Fruit fly (Drosophila melanogaster) whole organism, embryonic: ENCODE data around the gene CG16779.
A peak's percentile ranks its signal among the peaks of the same experiment; 100 is the strongest.

Experiments used
- Atf3 ChIP-seq: fragments of 200-800 bp; sonication (Bioruptor generic); optimal IDR thresholded peaks from 3 replicates; lab custom pipeline; 2016; ENCODE audit warnings: missing biosample characterization, missing genetic modification characterization
- CG10462 ChIP-seq: fragments of 200-800 bp; sonication (Bioruptor generic); optimal IDR thresholded peaks from 2 replicates; lab custom pipeline; 2016; ENCODE audit warnings: missing biosample characterization, missing genetic modification characterization
- CG12071 ChIP-seq: fragments of 200-800 bp; sonication (Bioruptor generic); optimal IDR thresholded peaks from 3 replicates; lab custom pipeline; 2018; ENCODE audit warnings: missing biosample characterization, mild to moderate bottlenecking, missing genetic modification characterization
- CG12219 ChIP-seq: fragments of 200-800 bp; sonication (Bioruptor generic); optimal IDR thresholded peaks from 3 replicates; lab custom pipeline; 2018; ENCODE audit warnings: missing biosample characterization, mild to moderate bottlenecking, missing genetic modification characterization
- CG15514 ChIP-seq: fragments of 200-800 bp; sonication (Bioruptor generic); optimal IDR thresholded peaks from 3 replicates; lab custom pipeline; 2017; ENCODE audit warnings: missing biosample characterization, missing genetic modification characterization, mild to moderate bottlenecking, moderate library complexity, missing genetic modification reagents
- CG17328 ChIP-seq: fragments of 200-800 bp; sonication (Bioruptor generic); IDR thresholded peaks from 2 replicates; pipeline ENCODE4 v1.3.6; 2022; ENCODE audit warnings: missing biosample characterization, missing genetic modification characterization
- CG18262 ChIP-seq: fragments of 200-800 bp; optimal IDR thresholded peaks from 3 replicates; lab custom pipeline; 2019; ENCODE audit warnings: missing biosample characterization, mild to moderate bottlenecking, missing genetic modification characterization, moderate library complexity
- CG1832 ChIP-seq: fragments of 200-800 bp; sonication (Bioruptor generic); optimal IDR thresholded peaks from 2 replicates; lab custom pipeline; 2017; ENCODE audit warnings: missing biosample characterization, mild to moderate bottlenecking, missing genetic modification characterization, inconsistent platforms
- CG18619 ChIP-seq: fragments of 200-800 bp; sonication (Bioruptor generic); optimal IDR thresholded peaks from 3 replicates; lab custom pipeline; 2017; ENCODE audit warnings: missing biosample characterization, mild to moderate bottlenecking, missing genetic modification characterization
- CG2712 ChIP-seq: fragments of 200-800 bp; optimal IDR thresholded peaks from 3 replicates; lab custom pipeline; 2019; ENCODE audit warnings: missing biosample characterization, mild to moderate bottlenecking, missing genetic modification characterization, moderate library complexity
- CG32772 ChIP-seq: fragments of 200-800 bp; sonication (Bioruptor generic); IDR thresholded peaks from 2 replicates; pipeline ENCODE4 v1.3.6; 2022; ENCODE audit warnings: missing biosample characterization, missing genetic modification characterization
- CG4360 ChIP-seq: fragments of 200-800 bp; sonication (Bioruptor generic); IDR thresholded peaks from 2 replicates; pipeline ENCODE4 v1.3.6; 2022; ENCODE audit warnings: missing biosample characterization, missing genetic modification characterization
- CG4424 ChIP-seq: fragments of 200-800 bp; sonication (Bioruptor generic); optimal IDR thresholded peaks from 3 replicates; lab custom pipeline; 2016; ENCODE audit warnings: missing biosample characterization, missing genetic modification characterization
- CG5953 ChIP-seq: fragments of 200-800 bp; sonication (Bioruptor generic); IDR thresholded peaks from 2 replicates; pipeline ENCODE4 v1.3.6; 2022; ENCODE audit warnings: missing biosample characterization, missing genetic modification characterization
- CG6254 ChIP-seq: fragments of 200-800 bp; sonication (Bioruptor generic); optimal IDR thresholded peaks from 3 replicates; lab custom pipeline; 2017; ENCODE audit warnings: mild to moderate bottlenecking, missing biosample characterization, missing genetic modification reagents, missing genetic modification characterization
- CG8359 ChIP-seq: fragments of 200-800 bp; sonication (Bioruptor generic); optimal IDR thresholded peaks from 2 replicates; lab custom pipeline; 2017; ENCODE audit warnings: missing biosample characterization, mild to moderate bottlenecking, missing genetic modification characterization, borderline replicate concordance
- CG9437 ChIP-seq: fragments of 200-800 bp; sonication (Bioruptor generic); optimal IDR thresholded peaks from 2 replicates; lab custom pipeline; 2018; ENCODE audit warnings: missing biosample characterization, mild to moderate bottlenecking, missing genetic modification characterization
- Chrac-16 ChIP-seq: fragments of 200-800 bp; sonication (Bioruptor generic); optimal IDR thresholded peaks from 3 replicates; lab custom pipeline; 2016; ENCODE audit warnings: missing biosample characterization, missing genetic modification characterization
- H15 ChIP-seq: fragments of 200-800 bp; sonication (Bioruptor generic); IDR thresholded peaks from 3 replicates; pipeline ENCODE4 v1.3.6; 2022; ENCODE audit warnings: missing biosample characterization, missing genetic modification characterization
- Hmr ChIP-seq: fragments of 200-800 bp; sonication (Bioruptor generic); optimal IDR thresholded peaks from 3 replicates; lab custom pipeline; 2017; ENCODE audit warnings: mild to moderate bottlenecking, missing biosample characterization, missing genetic modification reagents, missing genetic modification characterization
- Hr51 ChIP-seq, 2 experiments: fragments of 200-800 bp; sonication (Bioruptor generic); optimal IDR thresholded peaks; 2 replicates in 1 of 2; 3 replicates in 1 of 2; lab custom pipeline; 2016 to 2018; ENCODE audit warnings: missing biosample characterization in 2 of 2, missing genetic modification characterization in 2 of 2, mild to moderate bottlenecking in 1 of 2, moderate library complexity in 1 of 2
- Jarid2 ChIP-seq: fragments of 200-800 bp; sonication (Bioruptor generic); optimal IDR thresholded peaks from 3 replicates; lab custom pipeline; 2017; ENCODE audit warnings: mild to moderate bottlenecking, missing biosample characterization, missing genetic modification reagents, missing genetic modification characterization
- MESR4 ChIP-seq: fragments of 200-800 bp; sonication (Bioruptor generic); optimal IDR thresholded peaks from 2 replicates; lab custom pipeline; 2018; ENCODE audit warnings: missing biosample characterization, mild to moderate bottlenecking, missing genetic modification characterization, moderate library complexity
- Med ChIP-seq: fragments of 200-800 bp; sonication (Bioruptor generic); peaks from one replicate; lab custom pipeline; 2016; ENCODE audit warnings: missing biosample characterization, missing genetic modification characterization, mild to moderate bottlenecking, inconsistent platforms, moderate library complexity
- Optix ChIP-seq: fragments of 200-800 bp; sonication (Bioruptor generic); IDR thresholded peaks from 3 replicates; pipeline ENCODE4 v1.3.6; 2022; ENCODE audit warnings: missing biosample characterization, missing genetic modification characterization
- Six4 ChIP-seq: fragments of 200-800 bp; sonication (Bioruptor generic); optimal IDR thresholded peaks from 2 replicates; lab custom pipeline; 2016; ENCODE audit warnings: missing biosample characterization, missing genetic modification characterization
- Spps ChIP-seq: fragments of 200-800 bp; sonication (Bioruptor generic); optimal IDR thresholded peaks from 2 replicates; lab custom pipeline; 2018; ENCODE audit warnings: missing biosample characterization, mild to moderate bottlenecking, missing genetic modification characterization
- abd-A ChIP-seq: fragments of 200-800 bp; sonication (Bioruptor generic); optimal IDR thresholded peaks from 3 replicates; lab custom pipeline; 2019; ENCODE audit warnings: missing biosample characterization, mild to moderate bottlenecking, missing genetic modification characterization, moderate library complexity
- caup ChIP-seq: fragments of 200-800 bp; sonication (Bioruptor generic); optimal IDR thresholded peaks from 3 replicates; lab custom pipeline; 2017; ENCODE audit warnings: missing biosample characterization, mild to moderate bottlenecking, missing genetic modification characterization, moderate library complexity; ENCODE audit not compliant: severe bottlenecking
- cg ChIP-seq: fragments of 200-800 bp; sonication (Bioruptor generic); optimal IDR thresholded peaks from 3 replicates; lab custom pipeline; 2019; ENCODE audit warnings: missing biosample characterization, mild to moderate bottlenecking, missing genetic modification characterization, moderate library complexity
- crp ChIP-seq, 2 experiments: fragments of 200-800 bp; sonication (Bioruptor generic); optimal IDR thresholded peaks; 2 replicates in 1 of 2; 3 replicates in 1 of 2; lab custom pipeline; 2017; ENCODE audit warnings: missing biosample characterization in 2 of 2, missing genetic modification characterization in 2 of 2, mild to moderate bottlenecking in 1 of 2, moderate library complexity in 1 of 2
- dimm ChIP-seq: fragments of 200-800 bp; sonication (Bioruptor generic); IDR thresholded peaks from 2 replicates; pipeline ENCODE4 v1.3.6; 2022; ENCODE audit warnings: missing biosample characterization, missing genetic modification characterization
- dmrt11E ChIP-seq: fragments of 200-800 bp; sonication (Bioruptor generic); optimal IDR thresholded peaks from 3 replicates; lab custom pipeline; 2018; ENCODE audit warnings: missing biosample characterization, mild to moderate bottlenecking, missing genetic modification characterization, moderate library complexity
- dpn ChIP-seq, 2 experiments: fragments of 200-800 bp; sonication (Bioruptor generic); optimal IDR thresholded peaks; 3 replicates each; lab custom pipeline; 2016; ENCODE audit warnings: missing biosample characterization in 2 of 2, missing genetic modification characterization in 2 of 2
- eve ChIP-seq, 2 experiments: fragments of >200 bp; optimal IDR thresholded peaks; 2 replicates each; lab custom pipeline; 2017; ENCODE audit warnings: missing biosample characterization in 2 of 2, missing genetic modification characterization in 2 of 2
- eyg ChIP-seq: fragments of 200-800 bp; sonication (Bioruptor generic); optimal IDR thresholded peaks from 3 replicates; lab custom pipeline; 2016; ENCODE audit warnings: missing biosample characterization, missing genetic modification characterization
- fd96Cb ChIP-seq: fragments of 200-800 bp; sonication (Bioruptor generic); optimal IDR thresholded peaks from 2 replicates; lab custom pipeline; 2018; ENCODE audit warnings: missing biosample characterization, mild to moderate bottlenecking, missing genetic modification characterization, moderate library complexity
- fru ChIP-seq: fragments of >200 bp; optimal IDR thresholded peaks from 2 replicates; lab custom pipeline; 2017
- gcm ChIP-seq: fragments of 200-800 bp; sonication (Bioruptor generic); optimal IDR thresholded peaks from 2 replicates; lab custom pipeline; 2019; ENCODE audit warnings: missing biosample characterization, mild to moderate bottlenecking, missing genetic modification characterization, moderate library complexity
- grau ChIP-seq: fragments of 200-800 bp; optimal IDR thresholded peaks from 3 replicates; lab custom pipeline; 2019; ENCODE audit warnings: missing biosample characterization, mild to moderate bottlenecking, missing genetic modification characterization, moderate library complexity
- ken ChIP-seq: fragments of 200-800 bp; sonication (Bioruptor generic); IDR thresholded peaks from 3 replicates; pipeline ENCODE4 v1.3.6; 2022; ENCODE audit warnings: missing biosample characterization, missing genetic modification characterization
- pho ChIP-seq: fragments of 200-800 bp; sonication (Bioruptor generic); optimal IDR thresholded peaks from 2 replicates; lab custom pipeline; 2016; ENCODE audit warnings: missing biosample characterization, missing genetic modification characterization
- sisA ChIP-seq: fragments of 200-800 bp; sonication (Bioruptor generic); IDR thresholded peaks from 2 replicates; pipeline ENCODE4 v1.3.6; 2022; ENCODE audit warnings: missing biosample characterization, missing genetic modification characterization
- slp2 ChIP-seq: fragments of 200-800 bp; sonication (Bioruptor generic); optimal IDR thresholded peaks from 2 replicates; lab custom pipeline; 2016; ENCODE audit warnings: missing biosample characterization, missing genetic modification characterization
- so ChIP-seq: fragments of 200-800 bp; sonication (Bioruptor generic); IDR thresholded peaks from 3 replicates; pipeline ENCODE4 v1.3.6; 2022; ENCODE audit warnings: missing biosample characterization, missing genetic modification characterization
- tll ChIP-seq, 2 experiments: fragments of 200-800 bp in 1 of 2; fragments of >200 bp in 1 of 2; sonication (Bioruptor generic) in 1 of 2; optimal IDR thresholded peaks; 2 replicates each; lab custom pipeline; 2017 to 2019; ENCODE audit warnings: missing biosample characterization in 2 of 2, missing genetic modification characterization in 2 of 2, mild to moderate bottlenecking in 1 of 2, moderate library complexity in 1 of 2
- trem ChIP-seq: fragments of 200-800 bp; optimal IDR thresholded peaks from 3 replicates; lab custom pipeline; 2019; ENCODE audit warnings: missing biosample characterization, mild to moderate bottlenecking, missing genetic modification characterization, moderate library complexity
- wdn ChIP-seq: fragments of 200-800 bp; sonication (Bioruptor generic); IDR thresholded peaks from 2 replicates; pipeline ENCODE4 v1.3.6; 2022; ENCODE audit warnings: missing biosample characterization, missing genetic modification characterization
- zen2 ChIP-seq: fragments of 200-800 bp; sonication (Bioruptor generic); IDR thresholded peaks from 3 replicates; pipeline ENCODE4 v1.3.6; 2022; ENCODE audit warnings: missing biosample characterization, missing genetic modification characterization; ENCODE audit not compliant: partially characterized antibody
- zfh1 ChIP-seq: fragments of 200-800 bp; sonication (Bioruptor generic); IDR thresholded peaks from 3 replicates; pipeline ENCODE4 v1.3.6; 2022; ENCODE audit warnings: missing biosample characterization, missing genetic modification characterization

CG16779 gene

DNA sequence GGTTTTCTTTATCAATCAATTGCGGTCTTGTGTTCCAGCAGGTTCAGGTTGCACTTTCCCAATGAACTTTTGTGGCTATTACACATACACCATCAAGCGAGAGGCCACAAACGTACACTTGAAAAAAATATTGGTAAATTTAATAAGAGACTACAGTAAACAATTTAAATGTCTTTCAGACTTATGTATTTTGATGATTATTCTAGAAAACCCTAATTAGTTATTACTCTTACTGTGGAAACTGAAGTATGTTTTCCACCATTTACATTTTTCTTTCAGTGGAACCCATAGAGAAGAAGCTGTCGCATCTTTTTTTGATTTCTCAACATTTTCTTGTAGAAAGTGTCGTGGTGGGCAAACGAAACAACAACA lies 40.6 kb upstream of the CG16779 start (continued):
- TF ChIP-seq Optix (GFP tag; lab: Robert Waterston, UW) (peak; percentile 47; the same call in 2 of the 3 replicates), dpn (GFP tag; optimal IDR thresholded peaks at IDR 0.05; lab: Kevin White, UChicago) (peak; percentile 93 to 94), Hr51 (GFP tag; optimal IDR thresholded peaks at IDR 0.05; lab: Kevin White, UChicago) (peak; percentile 77 to 96), slp2 (GFP tag; lab: Kevin White, UChicago) (peak; percentile 88), Hmr (GFP tag; lab: Kevin White, UChicago) (peak; percentile 85), CG15514 (GFP tag; lab: Kevin White, UChicago) (peak; percentile 50), CG32772 (GFP tag; lab: Robert Waterston, UW) (peak; percentile 93), wdn (GFP tag; lab: Robert Waterston, UW) (peak; percentile 84), fru (lab: Kevin White, UChicago) (no peak), gcm (peak; percentile 92), CG12219 (GFP tag; lab: Kevin White, UChicago) (peak; percentile 91), trem (tag; lab: Kevin White, UChicago) (peak; percentile 93), cg (peak; percentile 23), caup (peak; percentile 84), CG18262 (peak; percentile 95), CG18619 (GFP tag; lab: Kevin White, UChicago) (peak; percentile 89), CG2712 (tag; lab: Kevin White, UChicago) (peak; percentile 96), dmrt11E (tag; lab: Kevin White, UChicago) (peak; percentile 82), sisA (GFP tag; lab: Robert Waterston, UW) (peak; percentile 92), eve (GFP tag; optimal IDR thresholded peaks at IDR 0.05; lab: Kevin White, UChicago) (peak in 1 of 2 experiments; percentile 98), Chrac-16 (GFP tag; lab: Kevin White, UChicago) (peak; percentile 83), Six4 (GFP tag; lab: Kevin White, UChicago) (peak; percentile 91), zfh1 (GFP tag; lab: Robert Waterston, UW) (peak; percentile 91), Atf3 (GFP tag; lab: Kevin White, UChicago) (peak; percentile 94), CG1832 (no peak), CG12071 (GFP tag; lab: Kevin White, UChicago) (peak; percentile 87), CG8359 (GFP tag; lab: Kevin White, UChicago) (peak; percentile 83), MESR4 (GFP tag; lab: Kevin White, UChicago) (peak; percentile 16), pho (peak; percentile 83), zen2 (GFP tag; lab: Robert Waterston, UW) (no peak), Med (GFP tag; lab: Kevin White, UChicago) (peak; percentile 98), so (GFP tag; lab: Robert Waterston, UW) (peak; percentile 90), CG4360 (GFP tag; lab: Robert Waterston, UW) (no peak), CG10462 (peak; percentile 83), ken (GFP tag; lab: Robert Waterston, UW) (peak; percentile 95), CG17328 (GFP tag; lab: Robert Waterston, UW) (peak; percentile 95), CG6254 (GFP tag; lab: Kevin White, UChicago) (peak; percentile 93), crp (GFP tag; optimal IDR thresholded peaks at IDR 0.05; lab: Kevin White, UChicago) (peak in 1 of 2 experiments; percentile 46), CG5953 (GFP tag; lab: Robert Waterston, UW) (peak; percentile 90), tll (GFP tag; optimal IDR thresholded peaks at IDR 0.05; lab: Kevin White, UChicago) (no peak), grau (tag; lab: Kevin White, UChicago) (peak; percentile 91), Spps (tag; lab: Kevin White, UChicago) (peak; percentile 88), CG4424 (GFP tag; lab: Kevin White, UChicago) (peak; percentile 95), Jarid2 (no peak), H15 (GFP tag; lab: Robert Waterston, UW) (peak; percentile 90), CG9437 (GFP tag; lab: Kevin White, UChicago) (peak; percentile 90), abd-A (no peak), eyg (peak; percentile 91), dimm (GFP tag; lab: Robert Waterston, UW) (peak; percentile 82), fd96Cb (tag; lab: Kevin White, UChicago) (peak; percentile 96)
